Fruit fly (Drosophila melanogaster) whole organism, embryonic: ENCODE results near the gene Dok.
A peak's percentile ranks its signal among the peaks of the same experiment; 100 is the strongest.

ENCODE experiments used
- Adf1 ChIP-seq: fragments of 200-800 bp; sonication (Bioruptor generic); IDR thresholded peaks from 2 replicates; pipeline ENCODE4 v1.3.6; 2022; ENCODE audit warnings: missing biosample characterization, missing genetic modification characterization
- Asciz ChIP-seq: fragments of 200-800 bp; sonication (Bioruptor generic); optimal IDR thresholded peaks from 2 replicates; lab custom pipeline; 2017; ENCODE audit warnings: missing biosample characterization, mild to moderate bottlenecking, missing genetic modification characterization, missing genetic modification reagents
- Atf6 ChIP-seq: fragments of 200-800 bp; sonication (Bioruptor generic); IDR thresholded peaks from 2 replicates; pipeline ENCODE4 v1.3.6; 2022; ENCODE audit warnings: missing biosample characterization, missing genetic modification characterization
- Bgb ChIP-seq: fragments of 200-800 bp; sonication (Bioruptor generic); IDR thresholded peaks from 2 replicates; pipeline ENCODE4 v1.3.6; 2022; ENCODE audit warnings: missing biosample characterization, missing genetic modification characterization; ENCODE audit not compliant: partially characterized antibody
- BtbVII ChIP-seq: fragments of 200-800 bp; sonication (Bioruptor generic); optimal IDR thresholded peaks from 3 replicates; lab custom pipeline; 2017; ENCODE audit warnings: missing biosample characterization, mild to moderate bottlenecking, missing genetic modification characterization
- CG10147 ChIP-seq: fragments of 200-800 bp; sonication (Bioruptor generic); optimal IDR thresholded peaks from 2 replicates; lab custom pipeline; 2019; ENCODE audit warnings: missing biosample characterization, mild to moderate bottlenecking, missing genetic modification characterization, moderate library complexity
- CG11560 ChIP-seq: fragments of 200-800 bp; sonication (Bioruptor generic); IDR thresholded peaks from 3 replicates; pipeline ENCODE4 v1.3.6; 2022; ENCODE audit warnings: missing biosample characterization, missing genetic modification characterization
- CG12236 ChIP-seq: fragments of 200-800 bp; sonication (Bioruptor generic); optimal IDR thresholded peaks from 2 replicates; lab custom pipeline; 2016; ENCODE audit warnings: missing biosample characterization, missing genetic modification characterization
- CG12659 ChIP-seq: fragments of 200-800 bp; sonication (Bioruptor generic); optimal IDR thresholded peaks from 3 replicates; lab custom pipeline; 2017; ENCODE audit warnings: mild to moderate bottlenecking, missing biosample characterization, missing genetic modification reagents, missing genetic modification characterization
- CG12744 ChIP-seq: fragments of 200-800 bp; sonication (Bioruptor generic); optimal IDR thresholded peaks from 2 replicates; lab custom pipeline; 2016; ENCODE audit warnings: missing biosample characterization, missing genetic modification characterization
- CG12769 ChIP-seq: fragments of 200-800 bp; sonication (Bioruptor generic); optimal IDR thresholded peaks from 2 replicates; lab custom pipeline; 2019; ENCODE audit warnings: missing biosample characterization, mild to moderate bottlenecking, missing genetic modification characterization, moderate library complexity
- CG14014 ChIP-seq: fragments of 200-800 bp; sonication (Bioruptor generic); IDR thresholded peaks from 2 replicates; pipeline ENCODE4 v1.3.6; 2022; ENCODE audit warnings: missing biosample characterization, missing genetic modification characterization
- CG16815 ChIP-seq: fragments of 200-800 bp; sonication (Bioruptor generic); optimal IDR thresholded peaks from 3 replicates; lab custom pipeline; 2017; ENCODE audit warnings: missing biosample characterization, mild to moderate bottlenecking, missing genetic modification characterization
- CG16863 ChIP-seq: fragments of 200-800 bp; sonication (Bioruptor generic); optimal IDR thresholded peaks from 3 replicates; lab custom pipeline; 2016; ENCODE audit warnings: missing biosample characterization, missing genetic modification characterization
- CG17829 ChIP-seq: fragments of 200-800 bp; optimal IDR thresholded peaks from 2 replicates; lab custom pipeline; 2019; ENCODE audit warnings: missing biosample characterization, mild to moderate bottlenecking, missing genetic modification characterization, moderate library complexity
- CG1832 ChIP-seq: fragments of 200-800 bp; sonication (Bioruptor generic); optimal IDR thresholded peaks from 2 replicates; lab custom pipeline; 2017; ENCODE audit warnings: missing biosample characterization, mild to moderate bottlenecking, missing genetic modification characterization, inconsistent platforms
- CG18764 ChIP-seq: fragments of 200-800 bp; sonication (Bioruptor generic); optimal IDR thresholded peaks from 3 replicates; lab custom pipeline; 2016; ENCODE audit warnings: missing biosample characterization, missing genetic modification characterization
- CG32767 ChIP-seq: fragments of 200-800 bp; sonication (Bioruptor generic); IDR thresholded peaks from 2 replicates; pipeline ENCODE4 v1.3.6; 2022; ENCODE audit warnings: missing biosample characterization, missing genetic modification characterization
- CG3726 ChIP-seq: fragments of 200-800 bp; sonication (Bioruptor generic); IDR thresholded peaks from 3 replicates; pipeline ENCODE4, ENCODE4 v1.3.6; 2022; ENCODE audit warnings: missing biosample characterization, missing genetic modification characterization
- CG4854 ChIP-seq: fragments of 200-800 bp; sonication (Bioruptor generic); optimal IDR thresholded peaks from 2 replicates; lab custom pipeline; 2016; ENCODE audit warnings: missing biosample characterization, missing genetic modification characterization, inconsistent platforms
- CG7963 ChIP-seq: fragments of 200-800 bp; sonication (Bioruptor generic); IDR thresholded peaks from 3 replicates; pipeline ENCODE4 v1.3.6; 2022; ENCODE audit warnings: missing biosample characterization, missing genetic modification characterization; ENCODE audit not compliant: partially characterized antibody
- CG9215 ChIP-seq: fragments of 200-800 bp; sonication (Bioruptor generic); IDR thresholded peaks from 2 replicates; pipeline ENCODE4 v1.3.6; 2022; ENCODE audit warnings: missing biosample characterization, missing genetic modification characterization
- Chrac-16 ChIP-seq: fragments of 200-800 bp; sonication (Bioruptor generic); optimal IDR thresholded peaks from 3 replicates; lab custom pipeline; 2016; ENCODE audit warnings: missing biosample characterization, missing genetic modification characterization
- D19B ChIP-seq: fragments of 200-800 bp; sonication (Bioruptor generic); optimal IDR thresholded peaks from 2 replicates; lab custom pipeline; 2017; ENCODE audit warnings: missing biosample characterization, mild to moderate bottlenecking, missing genetic modification characterization
- Doc2 ChIP-seq: fragments of 200-800 bp; sonication (Bioruptor generic); IDR thresholded peaks from 2 replicates; pipeline ENCODE4 v1.3.6; 2022; ENCODE audit warnings: missing biosample characterization, missing genetic modification characterization
- Dp ChIP-seq: fragments of 200-800 bp; sonication (Bioruptor generic); optimal IDR thresholded peaks from 2 replicates; lab custom pipeline; 2018; ENCODE audit warnings: missing biosample characterization, mild to moderate bottlenecking, missing genetic modification characterization, moderate library complexity
- HLH54F ChIP-seq: fragments of 200-800 bp; sonication (Bioruptor generic); optimal IDR thresholded peaks from 3 replicates; lab custom pipeline; 2016; ENCODE audit warnings: missing biosample characterization, missing genetic modification characterization
- HmgD ChIP-seq: fragments of 200-800 bp; sonication (Bioruptor generic); optimal IDR thresholded peaks from 3 replicates; lab custom pipeline; 2016; ENCODE audit warnings: missing biosample characterization, missing genetic modification characterization
- Jarid2 ChIP-seq: fragments of 200-800 bp; sonication (Bioruptor generic); optimal IDR thresholded peaks from 3 replicates; lab custom pipeline; 2017; ENCODE audit warnings: mild to moderate bottlenecking, missing biosample characterization, missing genetic modification reagents, missing genetic modification characterization
- Mes4 ChIP-seq: fragments of 200-800 bp; sonication (Bioruptor generic); optimal IDR thresholded peaks from 2 replicates; lab custom pipeline; 2016; ENCODE audit warnings: missing biosample characterization, missing genetic modification characterization
- NFAT ChIP-seq: fragments of 200-800 bp; sonication (Bioruptor generic); IDR thresholded peaks from 2 replicates; pipeline ENCODE4 v1.3.6; 2022; ENCODE audit warnings: missing biosample characterization, missing genetic modification characterization
- Oaz ChIP-seq: fragments of 200-800 bp; sonication (Bioruptor generic); IDR thresholded peaks from 2 replicates; pipeline ENCODE4 v1.3.6; 2022; ENCODE audit warnings: missing biosample characterization, missing genetic modification characterization
- Rx ChIP-seq: fragments of 200-800 bp; sonication (Bioruptor generic); IDR thresholded peaks from 2 replicates; pipeline ENCODE4 v1.3.6; 2022; ENCODE audit warnings: missing biosample characterization, missing genetic modification characterization
- Scr ChIP-seq: fragments of 200-800 bp; sonication (Bioruptor generic); IDR thresholded peaks from 2 replicates; pipeline ENCODE4 v1.3.6; 2022; ENCODE audit warnings: missing biosample characterization, missing genetic modification characterization; ENCODE audit not compliant: partially characterized antibody
- Spps ChIP-seq: fragments of 200-800 bp; sonication (Bioruptor generic); optimal IDR thresholded peaks from 2 replicates; lab custom pipeline; 2018; ENCODE audit warnings: missing biosample characterization, mild to moderate bottlenecking, missing genetic modification characterization
- Sry-β ChIP-seq: fragments of 200-800 bp; sonication (Bioruptor generic); optimal IDR thresholded peaks from 2 replicates; lab custom pipeline; 2018; ENCODE audit warnings: missing biosample characterization, mild to moderate bottlenecking, missing genetic modification characterization, moderate library complexity
- Taf1 ChIP-seq: fragments of 200-800 bp; sonication (Bioruptor generic); IDR thresholded peaks from 2 replicates; pipeline ENCODE4 v1.3.6; 2022; ENCODE audit warnings: missing biosample characterization, missing genetic modification characterization
- Xrp1 ChIP-seq: fragments of 200-800 bp; sonication (Bioruptor generic); IDR thresholded peaks from 2 replicates; pipeline ENCODE4 v1.3.6; 2022; ENCODE audit warnings: missing biosample characterization, missing genetic modification characterization
- ase ChIP-seq: fragments of 200-800 bp; sonication (Bioruptor generic); IDR thresholded peaks from 3 replicates; pipeline ENCODE4 v1.3.6; 2022; ENCODE audit warnings: missing biosample characterization, missing genetic modification characterization
- gcm2 ChIP-seq: fragments of 200-800 bp; sonication (Bioruptor generic); optimal IDR thresholded peaks from 2 replicates; lab custom pipeline; 2016; ENCODE audit warnings: missing biosample characterization, missing genetic modification characterization
- her ChIP-seq: fragments of 200-800 bp; sonication (Bioruptor generic); optimal IDR thresholded peaks from 2 replicates; lab custom pipeline; 2016; ENCODE audit warnings: missing biosample characterization, missing genetic modification characterization
- inv ChIP-seq: fragments of 200-800 bp; sonication (Bioruptor generic); IDR thresholded peaks from 2 replicates; pipeline ENCODE4 v1.3.6; 2022; ENCODE audit warnings: missing biosample characterization, missing genetic modification characterization; ENCODE audit not compliant: partially characterized antibody
- ken ChIP-seq: fragments of 200-800 bp; sonication (Bioruptor generic); IDR thresholded peaks from 3 replicates; pipeline ENCODE4 v1.3.6; 2022; ENCODE audit warnings: missing biosample characterization, missing genetic modification characterization
- onecut ChIP-seq: fragments of 200-800 bp; sonication (Bioruptor generic); IDR thresholded peaks from 2 replicates; pipeline ENCODE4 v1.3.6; 2022; ENCODE audit warnings: missing biosample characterization, missing genetic modification characterization
- phol ChIP-seq: fragments of 200-800 bp; sonication (Bioruptor generic); optimal IDR thresholded peaks from 3 replicates; lab custom pipeline; 2018; ENCODE audit warnings: missing biosample characterization, mild to moderate bottlenecking, missing genetic modification characterization, moderate library complexity
- pros ChIP-seq: fragments of 200-800 bp; sonication (Bioruptor generic); optimal IDR thresholded peaks from 3 replicates; lab custom pipeline; 2019; ENCODE audit warnings: missing biosample characterization, mild to moderate bottlenecking, missing genetic modification characterization, moderate library complexity
- sens ChIP-seq: fragments of 200-800 bp; sonication (Bioruptor generic); peaks from one replicate; lab custom pipeline; 2016; ENCODE audit warnings: missing biosample characterization, missing genetic modification characterization
- vvl ChIP-seq: fragments of 200-800 bp; sonication (Bioruptor generic); IDR thresholded peaks from 2 replicates; pipeline ENCODE4 v1.3.6; 2022; ENCODE audit warnings: missing biosample characterization, missing genetic modification characterization
- wek ChIP-seq: fragments of 200-800 bp; sonication (Bioruptor generic); optimal IDR thresholded peaks from 3 replicates; lab custom pipeline; 2018; ENCODE audit warnings: missing biosample characterization, mild to moderate bottlenecking, missing genetic modification characterization, moderate library complexity
- zfh1 ChIP-seq: fragments of 200-800 bp; sonication (Bioruptor generic); IDR thresholded peaks from 3 replicates; pipeline ENCODE4 v1.3.6; 2022; ENCODE audit warnings: missing biosample characterization, missing genetic modification characterization

The Dok gene

DNA sequence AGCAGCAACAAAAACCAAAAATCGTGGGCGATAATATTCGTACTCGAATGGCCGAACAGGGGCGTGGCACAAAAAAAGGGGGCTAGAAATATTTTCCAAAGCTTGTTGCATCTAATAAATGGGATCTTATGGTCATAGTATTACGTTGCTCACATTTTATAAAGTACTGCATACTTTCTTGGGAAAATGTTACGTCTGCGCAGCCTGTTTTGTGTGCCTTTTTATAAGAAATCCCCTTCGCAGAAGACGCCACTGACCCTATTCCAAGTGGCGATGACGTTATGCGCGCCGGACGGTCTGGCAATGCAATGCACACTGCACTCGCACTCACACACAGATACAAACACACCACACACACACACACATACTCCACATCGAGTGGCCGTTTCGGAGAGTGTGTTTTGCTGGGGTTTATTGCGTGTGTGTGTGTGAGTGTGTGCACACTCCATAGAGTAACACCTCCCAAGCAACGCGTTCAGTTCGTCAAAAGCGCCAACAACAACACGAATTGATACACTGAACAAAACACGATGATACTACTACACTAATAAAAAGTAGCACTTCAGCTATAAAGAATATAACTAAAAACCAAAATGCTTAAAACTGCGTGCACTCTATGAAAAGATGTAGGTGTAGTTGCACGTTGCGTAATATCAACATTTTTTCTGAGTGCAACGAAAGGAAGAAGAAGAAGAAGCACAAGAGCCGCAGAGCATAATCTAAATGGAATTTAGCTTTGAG, 30.7 kb upstream of the Dok start (continued):
- peak; percentile 92 for TF ChIP-seq ken (GFP tag; lab: Robert Waterston, UW)
- no peak for TF ChIP-seq Dp
- peak; percentile 76 for TF ChIP-seq CG16815 (GFP tag; lab: Kevin White, UChicago)
- TF ChIP-seq HLH54F (GFP tag; lab: Kevin White, UChicago): peak; percentile 36
- TF ChIP-seq Xrp1 (GFP tag; lab: Robert Waterston, UW): peak; percentile 96
- no peak for TF ChIP-seq Bgb (GFP tag; lab: Robert Waterston, UW)
- peak; percentile 63 for TF ChIP-seq CG12236 (GFP tag; lab: Kevin White, UChicago)
- peak; percentile 98 for TF ChIP-seq sens (GFP tag; lab: Kevin White, UChicago)
- peak; percentile 61 for TF ChIP-seq CG14014 (GFP tag; lab: Robert Waterston, UW)
- TF ChIP-seq pros (GFP tag; lab: Kevin White, UChicago): peak; percentile 47
- TF ChIP-seq her (GFP tag; lab: Kevin White, UChicago): peak; percentile 63
- peak; percentile 80 for TF ChIP-seq Chrac-16 (GFP tag; lab: Kevin White, UChicago)
- TF ChIP-seq CG3726: peak; percentile 86
- TF ChIP-seq CG4854 (GFP tag; lab: Kevin White, UChicago): peak; percentile 59
- peak; percentile 63 for TF ChIP-seq CG12744 (GFP tag; lab: Kevin White, UChicago)
- TF ChIP-seq CG18764 (GFP tag; lab: Kevin White, UChicago): peak; percentile 65
- no peak for TF ChIP-seq Jarid2
- TF ChIP-seq NFAT (GFP tag; lab: Robert Waterston, UW): peak; percentile 34; the same call in 1 of the 2 replicates
- peak; percentile 42 for TF ChIP-seq Sry-β (GFP tag; lab: Kevin White, UChicago)
- peak; percentile 78 for TF ChIP-seq CG16863 (GFP tag; lab: Kevin White, UChicago)
- TF ChIP-seq CG9215 (GFP tag; lab: Robert Waterston, UW): peak; percentile 59
- TF ChIP-seq phol (tag; lab: Kevin White, UChicago): peak; percentile 88
- TF ChIP-seq CG7963 (GFP tag; lab: Robert Waterston, UW): no peak
- no peak for TF ChIP-seq Scr (GFP tag; lab: Robert Waterston, UW)
- TF ChIP-seq Oaz (GFP tag; lab: Robert Waterston, UW): peak; percentile 39
- TF ChIP-seq zfh1: peak; percentile 95
- no peak for TF ChIP-seq Adf1 (GFP tag; lab: Robert Waterston, UW)
- TF ChIP-seq vvl (GFP tag; lab: Robert Waterston, UW): peak; percentile 85
- TF ChIP-seq ase: peak; percentile 78
- no peak for TF ChIP-seq CG1832 (GFP tag; lab: Kevin White, UChicago)
- TF ChIP-seq CG11560 (tag; lab: Robert Waterston, UW): peak; percentile 5; the same call in 1 of the 3 replicates
- peak; percentile 22 for TF ChIP-seq gcm2 (GFP tag; lab: Kevin White, UChicago)
- peak; percentile 73 for TF ChIP-seq Mes4 (GFP tag; lab: Kevin White, UChicago)
- peak; percentile 72 for TF ChIP-seq onecut
- no peak for TF ChIP-seq BtbVII (GFP tag; lab: Kevin White, UChicago)
- TF ChIP-seq Spps (tag; lab: Kevin White, UChicago): peak; percentile 79
- TF ChIP-seq wek (GFP tag; lab: Kevin White, UChicago): peak; percentile 66
- peak; percentile 76 for TF ChIP-seq CG32767
- TF ChIP-seq inv: no peak
- TF ChIP-seq Doc2 (GFP tag; lab: Robert Waterston, UW): no peak
- TF ChIP-seq CG12769 (tag; lab: Kevin White, UChicago): peak; percentile 62
- peak; percentile 64 for TF ChIP-seq CG12659
- peak; percentile 11 for TF ChIP-seq D19B
- peak; percentile 88 for TF ChIP-seq Rx (GFP tag; lab: Robert Waterston, UW)
- no peak for TF ChIP-seq Atf6 (GFP tag; lab: Robert Waterston, UW)
- TF ChIP-seq Taf1: no peak
- peak; percentile 29 for TF ChIP-seq HmgD (GFP tag; lab: Kevin White, UChicago)
- peak; percentile 84 for TF ChIP-seq CG17829
- peak; percentile 51 for TF ChIP-seq CG10147 (GFP tag; lab: Kevin White, UChicago)
- peak; percentile 64 for TF ChIP-seq Asciz
